Worm (Caenorhabditis elegans) whole organism, young adult: ENCODE data around the gene tmed-10.

ENCODE experiments used
- F52B5.7 ChIP-seq: sonication (generic microtip); optimal IDR thresholded peaks from 2 replicates; lab custom pipeline; 2016; ENCODE audit warnings: mild to moderate bottlenecking, missing genetic modification characterization, missing compliant biosample characterization
- F55B11.4 ChIP-seq: sonication (generic microtip); optimal IDR thresholded peaks from 2 replicates; lab custom pipeline; 2016; ENCODE audit warnings: missing compliant biosample characterization, missing genetic modification characterization, borderline replicate concordance; ENCODE audit not compliant: insufficient read depth
- aptf-3 ChIP-seq: fragments of 200-800 bp; sonication (Bioruptor generic); IDR thresholded peaks from 2 replicates; pipeline ENCODE4 v1.3.6; 2022; ENCODE audit warnings: missing genetic modification characterization, missing compliant biosample characterization
- cebp-2 ChIP-seq: fragments of 200-800 bp; sonication (Bioruptor generic); IDR thresholded peaks from 2 replicates; pipeline ENCODE4 v1.3.6; 2022; ENCODE audit warnings: missing genetic modification characterization, missing compliant biosample characterization
- chd-7 ChIP-seq: sonication (generic microtip); optimal IDR thresholded peaks from 2 replicates; lab custom pipeline; 2016; ENCODE audit warnings: mild to moderate bottlenecking, missing genetic modification characterization, moderate library complexity, missing compliant biosample characterization
- dpff-1 ChIP-seq: sonication (generic microtip); optimal IDR thresholded peaks from 2 replicates; lab custom pipeline; 2017; ENCODE audit warnings: mild to moderate bottlenecking, missing genetic modification characterization, missing compliant biosample characterization
- him-1 ChIP-seq: sonication (generic microtip); optimal IDR thresholded peaks from 2 replicates; lab custom pipeline; 2016; ENCODE audit warnings: missing genotype, missing genetic modification reagents, missing genetic modification characterization, missing compliant biosample characterization
- hlh-12 ChIP-seq: sonication (generic microtip); optimal IDR thresholded peaks from 2 replicates; lab custom pipeline; 2016; ENCODE audit warnings: missing genetic modification characterization, missing compliant biosample characterization
- lir-1 ChIP-seq: fragments of 200-800 bp; sonication (Bioruptor generic); conservative IDR thresholded peaks from 2 replicates; pipeline ENCODE4 v1.3.6; 2022; ENCODE audit warnings: missing genetic modification reagents, missing genetic modification characterization, missing compliant biosample characterization
- unc-130 ChIP-seq: sonication (generic microtip); optimal IDR thresholded peaks from 2 replicates; lab custom pipeline; 2016; ENCODE audit warnings: missing genetic modification reagents, missing genetic modification characterization, missing compliant biosample characterization

- no peak for TF ChIP-seq dpff-1 (tag; lab: Kevin White, UChicago)
- no peak for TF ChIP-seq hlh-12 (tag; lab: Kevin White, UChicago)
- no peak for TF ChIP-seq F52B5.7 (tag; lab: Kevin White, UChicago)
- TF ChIP-seq unc-130, result no peak
- TF ChIP-seq chd-7 (tag; lab: Kevin White, UChicago), result no peak
- no peak for TF ChIP-seq aptf-3 (GFP tag; lab: Robert Waterston, UW)
- no peak for TF ChIP-seq him-1
- no peak for TF ChIP-seq F55B11.4 (tag; lab: Kevin White, UChicago)
- TF ChIP-seq lir-1 (GFP tag; lab: Robert Waterston, UW), result no peak
- TF ChIP-seq cebp-2, result no peak
Measured at ce11 chrV:11282272-11282671, 44.5 kb downstream of the tmed-10 start, which contains the start of gene gly-20.
